Fruit fly (Drosophila melanogaster) whole organism, wandering third instar larva: Measurements from ENCODE around the gene Cog2.

Experiments
- Abd-B ChIP-seq: fragments of >200 bp; optimal IDR thresholded peaks from 2 replicates; lab custom pipeline; 2017; ENCODE audit warnings: missing biosample characterization, missing genetic modification characterization
- CG9705 ChIP-seq: fragments of 200-800 bp; sonication (Bioruptor generic); optimal IDR thresholded peaks from 2 replicates; lab custom pipeline; 2018; ENCODE audit warnings: missing biosample characterization, mild to moderate bottlenecking, missing genetic modification characterization
- Dfd ChIP-seq: fragments of >200 bp; optimal IDR thresholded peaks from 2 replicates; lab custom pipeline; 2017; ENCODE audit warnings: missing biosample characterization, missing genetic modification characterization
- Dif ChIP-seq: fragments of 200-275, 200-300 bp; sonication (Bioruptor generic); optimal IDR thresholded peaks from 2 replicates; lab custom pipeline; 2018; ENCODE audit warnings: missing biosample characterization, missing genetic modification characterization; ENCODE audit not compliant: partially characterized antibody
- GATAd ChIP-seq: sonication (Bioruptor generic); optimal IDR thresholded peaks from 2 replicates; lab custom pipeline; 2016; ENCODE audit warnings: missing biosample characterization, missing genetic modification characterization
- HLH106 ChIP-seq: fragments of 200-800 bp; optimal IDR thresholded peaks from 3 replicates; lab custom pipeline; 2019; ENCODE audit warnings: missing biosample characterization, mild to moderate bottlenecking, missing genetic modification characterization, moderate library complexity
- Hnf4 ChIP-seq: fragments of 200-800 bp; sonication (Bioruptor generic); optimal IDR thresholded peaks from 2 replicates; lab custom pipeline; 2016; ENCODE audit warnings: missing biosample characterization, mild to moderate bottlenecking, missing genetic modification characterization
- Hr83 ChIP-seq: fragments of 200-300 bp; sonication (Bioruptor generic); optimal IDR thresholded peaks from 2 replicates; lab custom pipeline; 2016; ENCODE audit warnings: missing biosample characterization, mild to moderate bottlenecking, missing genetic modification characterization, moderate library complexity; ENCODE audit not compliant: poor library complexity, severe bottlenecking
- Mio ChIP-seq: sonication (Bioruptor generic); optimal IDR thresholded peaks from 2 replicates; lab custom pipeline; 2016; ENCODE audit warnings: missing biosample characterization, missing genetic modification characterization
- Myc ChIP-seq: fragments of >200 bp; optimal IDR thresholded peaks from 2 replicates; lab custom pipeline; 2017
- N ChIP-seq: fragments of >200 bp; optimal IDR thresholded peaks from 2 replicates; lab custom pipeline; 2018; ENCODE audit warnings: missing biosample characterization, missing external identifiers, missing genetic modification characterization
- OdsH ChIP-seq: fragments of 200-800 bp; sonication (Bioruptor generic); optimal IDR thresholded peaks from 2 replicates; lab custom pipeline; 2016; ENCODE audit warnings: missing biosample characterization, mild to moderate bottlenecking, missing genetic modification characterization
- Rel ChIP-seq, 2 experiments: fragments of 200-800 bp; sonication (Bioruptor generic) in 1 of 2; optimal IDR thresholded peaks; 2 replicates in 1 of 2; 3 replicates in 1 of 2; lab custom pipeline; 2016 to 2019; ENCODE audit warnings: mild to moderate bottlenecking in 2 of 2, missing biosample characterization in 2 of 2, missing genetic modification characterization in 2 of 2, moderate library complexity in 1 of 2
- Sp1 ChIP-seq: fragments of 200-800 bp; sonication (Bioruptor generic); optimal IDR thresholded peaks from 3 replicates; lab custom pipeline; 2019; ENCODE audit warnings: missing biosample characterization, mild to moderate bottlenecking, missing genetic modification characterization, moderate library complexity
- Vsx2 ChIP-seq: fragments of 200-300, 225-300 bp; sonication (Bioruptor generic); optimal IDR thresholded peaks from 2 replicates; lab custom pipeline; 2018; ENCODE audit warnings: missing biosample characterization, missing genetic modification characterization; ENCODE audit not compliant: partially characterized antibody
- br ChIP-seq: fragments of 200-800 bp; sonication (Bioruptor generic); optimal IDR thresholded peaks from 2 replicates; lab custom pipeline; 2016; ENCODE audit warnings: missing biosample characterization, missing genetic modification characterization
- brk ChIP-seq: fragments of 200-800 bp; sonication (Bioruptor generic); optimal IDR thresholded peaks from 2 replicates; lab custom pipeline; 2016; ENCODE audit warnings: missing biosample characterization, mild to moderate bottlenecking, missing genetic modification characterization
- dmrt93B ChIP-seq: fragments of 200-800 bp; sonication (Bioruptor generic); optimal IDR thresholded peaks from 2 replicates; lab custom pipeline; 2018; ENCODE audit warnings: missing biosample characterization, mild to moderate bottlenecking, missing genetic modification characterization
- dsf ChIP-seq: sonication (Bioruptor generic); optimal IDR thresholded peaks from 2 replicates; lab custom pipeline; 2016; ENCODE audit warnings: missing biosample characterization, missing genetic modification characterization, borderline replicate concordance
- ey ChIP-seq: fragments of 200-800 bp; sonication (Bioruptor generic); optimal IDR thresholded peaks from 2 replicates; lab custom pipeline; 2016; ENCODE audit warnings: missing biosample characterization, missing genetic modification characterization
- foxo ChIP-seq, 2 experiments: fragments of 200-800 bp; sonication (Bioruptor generic); optimal IDR thresholded peaks; 2 replicates in 1 of 2; 3 replicates in 1 of 2; lab custom pipeline; 2016 to 2017; ENCODE audit warnings: missing biosample characterization in 2 of 2, missing genetic modification characterization in 2 of 2
- fru ChIP-seq: fragments of 200-800 bp; sonication (Bioruptor generic); optimal IDR thresholded peaks from 3 replicates; lab custom pipeline; 2016; ENCODE audit warnings: missing biosample characterization, mild to moderate bottlenecking, missing genetic modification characterization
- h ChIP-seq: fragments of 200-800 bp; sonication (Bioruptor generic); optimal IDR thresholded peaks from 3 replicates; lab custom pipeline; 2016; ENCODE audit warnings: missing biosample characterization, mild to moderate bottlenecking, missing genetic modification characterization
- lola ChIP-seq: fragments of >200 bp; optimal IDR thresholded peaks from 2 replicates; lab custom pipeline; 2017; ENCODE audit warnings: missing biosample characterization, missing genetic modification characterization
- pan ChIP-seq: fragments of >200 bp; optimal IDR thresholded peaks from 2 replicates; lab custom pipeline; 2017
- psq ChIP-seq: fragments of 200-800 bp; sonication (Bioruptor generic); optimal IDR thresholded peaks from 3 replicates; lab custom pipeline; 2017; ENCODE audit warnings: missing biosample characterization, mild to moderate bottlenecking, missing genetic modification characterization, moderate library complexity
- rgr ChIP-seq: fragments of 200-800 bp; sonication (Bioruptor generic); optimal IDR thresholded peaks from 3 replicates; lab custom pipeline; 2016; ENCODE audit warnings: missing biosample characterization, mild to moderate bottlenecking, missing genetic modification characterization
- sage ChIP-seq: fragments of 200-800 bp; sonication (Bioruptor generic); optimal IDR thresholded peaks from 2 replicates; lab custom pipeline; 2016; ENCODE audit warnings: missing biosample characterization, mild to moderate bottlenecking, missing genetic modification characterization
- sv ChIP-seq: fragments of 200-800 bp; sonication (Bioruptor generic); optimal IDR thresholded peaks from 3 replicates; lab custom pipeline; 2016; ENCODE audit warnings: missing biosample characterization, missing genetic modification characterization
- tai ChIP-seq: sonication (Bioruptor generic); optimal IDR thresholded peaks from 2 replicates; lab custom pipeline; 2016; ENCODE audit warnings: missing biosample characterization, missing genetic modification characterization
- usp ChIP-seq: fragments of >200 bp; optimal IDR thresholded peaks from 2 replicates; lab custom pipeline; 2017; ENCODE audit warnings: missing biosample characterization, missing genetic modification characterization
- woc ChIP-seq: sonication (Bioruptor generic); optimal IDR thresholded peaks from 2 replicates; lab custom pipeline; 2016; ENCODE audit warnings: missing biosample characterization, mild to moderate bottlenecking, missing genetic modification characterization

Cog2 gene

DNA sequence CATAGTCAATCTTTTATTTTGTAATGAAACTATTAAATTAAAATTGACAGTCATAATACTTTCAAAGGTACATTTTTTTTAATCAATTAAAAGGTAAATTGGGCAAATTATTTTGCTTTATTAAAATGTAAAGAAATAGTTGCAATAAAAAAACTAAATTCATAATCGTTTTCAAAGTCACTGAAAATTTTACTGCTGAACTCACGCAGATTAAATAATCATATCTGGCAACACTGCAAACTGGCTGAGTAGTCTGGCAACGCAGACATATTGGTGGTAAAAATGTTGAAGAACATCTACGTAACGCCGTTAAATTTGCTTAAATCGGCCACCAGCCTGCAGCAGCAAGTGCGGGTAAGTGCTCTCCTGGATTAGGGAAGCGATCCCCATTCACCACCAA lies 31.0 kb downstream of the Cog2 start, which contains the start of gene mRpL9:
Gene mRpL9 (plus strand): TSS at position 267 of the 400 bp plus-strand sequence.
- TF ChIP-seq dmrt93B (GFP tag; lab: Kevin White, UChicago) (no peak), fru (GFP tag; lab: Kevin White, UChicago) (no peak), Vsx2 (no peak), Hr83 (GFP tag; lab: Kevin White, UChicago) (peak; percentile 56), ey (GFP tag; lab: Kevin White, UChicago) (peak; percentile 28), HLH106 (peak; percentile 57), OdsH (GFP tag; lab: Kevin White, UChicago) (peak; percentile 8)
- TF ChIP-seq, all 38 proteins: peak for 4

DNA sequence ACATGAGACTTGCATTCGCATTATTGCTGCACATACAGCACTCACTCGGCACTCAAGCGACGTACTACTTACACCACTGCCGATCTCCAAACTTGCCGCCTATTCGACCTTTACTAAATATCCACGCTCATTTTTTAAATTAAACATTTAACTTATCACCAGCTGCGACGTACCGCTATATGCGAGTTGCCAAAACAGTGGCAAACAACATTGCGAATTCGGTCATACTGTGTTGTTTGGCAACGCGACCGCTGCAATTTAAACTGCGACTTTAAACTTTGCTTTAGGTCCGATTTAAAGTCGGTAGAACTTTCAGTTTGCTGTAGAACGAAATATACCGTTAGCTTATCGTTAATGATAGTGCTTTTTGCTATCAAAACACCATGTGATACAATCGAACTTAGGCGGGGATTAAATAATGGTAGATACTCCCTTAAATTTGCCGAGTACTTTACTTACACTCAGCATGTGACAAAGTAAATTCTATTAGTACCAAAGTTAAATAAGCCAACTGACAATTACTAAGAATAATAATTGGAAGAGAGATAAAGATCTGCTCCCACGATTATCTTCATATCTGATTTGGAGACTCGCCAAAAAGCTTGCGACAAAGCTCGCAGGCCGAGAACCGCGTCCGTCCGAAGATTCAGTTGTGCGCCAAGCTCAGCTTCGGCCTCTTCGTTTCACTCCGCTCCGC lies 33.2 kb downstream of the Cog2 start, which contains the start of the genes CG6236 and ea:
Gene CG6236 (minus strand): TSS at position 187 of the 697 bp plus-strand sequence.
Gene ea (plus strand): TSS at position 647 of the 697 bp plus-strand sequence.
- TF ChIP-seq Myc (lab: Kevin White, UChicago) = peak; percentile 66
- no peak for TF ChIP-seq Mio (GFP tag; lab: Kevin White, UChicago)
- TF ChIP-seq brk (GFP tag; lab: Kevin White, UChicago) = no peak
- TF ChIP-seq fru (GFP tag; lab: Kevin White, UChicago) = no peak
- no peak for TF ChIP-seq rgr
- no peak for TF ChIP-seq sv (GFP tag; lab: Kevin White, UChicago)
- no peak for TF ChIP-seq ey (GFP tag; lab: Kevin White, UChicago)
- no peak for TF ChIP-seq usp (GFP tag; lab: Kevin White, UChicago)

DNA sequence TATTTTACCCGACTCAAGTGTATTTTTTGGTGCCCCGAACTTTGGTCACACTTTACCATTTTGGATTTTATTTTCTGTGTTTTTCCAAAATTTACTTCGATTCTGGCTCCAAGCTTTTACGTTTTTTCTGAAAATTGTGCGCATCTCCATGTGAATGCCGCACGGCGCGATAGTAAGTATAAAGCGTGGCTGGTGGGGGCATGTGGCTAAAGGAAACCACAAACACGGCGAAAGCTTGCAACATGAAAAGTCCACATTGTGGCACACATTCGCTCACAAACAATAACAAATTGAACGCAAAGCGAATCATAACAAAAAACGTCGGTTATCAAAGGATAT lies 40.7 kb downstream of the Cog2 start, which contains the start of gene ear:
Gene ear (plus strand): TSS at position 10 of the 339 bp plus-strand sequence.
- no peak for TF ChIP-seq Rel (GFP tag; optimal IDR thresholded peaks at IDR 0.05; lab: Kevin White, UChicago)
- peak; percentile 14 for TF ChIP-seq Rel (tag; optimal IDR thresholded peaks at IDR 0.05; lab: Kevin White, UChicago)
- TF ChIP-seq Myc (lab: Kevin White, UChicago) = no peak

- TF ChIP-seq pan (no peak), Hr83 (GFP tag; lab: Kevin White, UChicago) (peak; percentile 45), N (GFP tag; lab: Kevin White, UChicago) (no peak), HLH106 (peak; percentile 63), Myc (lab: Kevin White, UChicago) (peak; percentile 20), br (GFP tag; lab: Kevin White, UChicago) (no peak), woc (peak; percentile 63), sage (no peak), Sp1 (no peak), tai (GFP tag; lab: Kevin White, UChicago) (no peak), CG9705 (GFP tag; lab: Kevin White, UChicago) (peak; percentile 47), foxo (GFP tag; optimal IDR thresholded peaks at IDR 0.05; lab: Kevin White, UChicago) (peak in 1 of 2 experiments; percentile 59), usp (GFP tag; lab: Kevin White, UChicago) (no peak), Rel (GFP tag; optimal IDR thresholded peaks at IDR 0.05; lab: Kevin White, UChicago) (no peak), Rel (tag; optimal IDR thresholded peaks at IDR 0.05; lab: Kevin White, UChicago) (peak; percentile 82), lola (GFP tag; lab: Kevin White, UChicago) (no peak), psq (GFP tag; lab: Kevin White, UChicago) (peak; percentile 19), fru (GFP tag; lab: Kevin White, UChicago) (peak; percentile 58), rgr (peak; percentile 69), Mio (GFP tag; lab: Kevin White, UChicago) (no peak), h (GFP tag; lab: Kevin White, UChicago) (peak; percentile 52), OdsH (GFP tag; lab: Kevin White, UChicago) (peak; percentile 38), ey (GFP tag; lab: Kevin White, UChicago) (peak; percentile 58)
- TF ChIP-seq, all 38 proteins: peak for 13
Observed at dm6 chr3R:15319912-15320746, 41.3 kb downstream of the Cog2 start, which contains the start of the genes CG6276 and CG44040. Gene CG6276 (minus strand): TSS chr3R:15320069. Gene CG44040 (plus strand): TSS chr3R:15320378.

DNA sequence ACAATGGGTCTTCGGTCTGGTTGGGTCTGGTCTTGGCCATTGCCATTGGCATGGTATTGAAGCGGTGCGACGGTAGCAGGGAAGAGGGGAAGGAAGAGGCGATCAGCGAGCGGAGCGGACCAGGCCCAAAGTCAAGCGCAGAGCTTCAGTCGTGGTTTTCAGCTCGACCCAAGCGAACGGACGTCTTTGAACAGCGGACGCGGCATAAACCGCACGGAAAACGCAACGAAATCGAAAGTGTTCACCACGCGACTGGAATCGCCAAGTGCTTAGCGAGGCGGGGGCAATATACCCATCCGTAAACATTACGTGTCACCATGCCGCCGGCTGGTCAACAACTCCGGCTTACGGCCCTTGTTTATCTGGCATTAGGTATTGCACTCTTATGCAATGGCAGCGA lies 45.1 kb downstream of the Cog2 start, which contains the start of gene CG14866:
Gene CG14866 (plus strand): TSS at position 146 of the 400 bp plus-strand sequence.
- TF ChIP-seq Hnf4 (no peak), Sp1 (no peak), usp (GFP tag; lab: Kevin White, UChicago) (no peak), GATAd (GFP tag; lab: Kevin White, UChicago) (no peak), Dfd (GFP tag; lab: Kevin White, UChicago) (no peak), Rel (GFP tag; optimal IDR thresholded peaks at IDR 0.05; lab: Kevin White, UChicago) (no peak), Rel (tag; optimal IDR thresholded peaks at IDR 0.05; lab: Kevin White, UChicago) (no peak), ey (GFP tag; lab: Kevin White, UChicago) (no peak), Dif (GFP tag; lab: Kevin White, UChicago) (no peak), dsf (no peak), sage (no peak), tai (GFP tag; lab: Kevin White, UChicago) (no peak), fru (GFP tag; lab: Kevin White, UChicago) (no peak), h (GFP tag; lab: Kevin White, UChicago) (no peak), rgr (no peak), Abd-B (GFP tag; lab: Kevin White, UChicago) (no peak), OdsH (GFP tag; lab: Kevin White, UChicago) (no peak), Myc (lab: Kevin White, UChicago) (no peak), dmrt93B (GFP tag; lab: Kevin White, UChicago) (no peak)
